Worm (Caenorhabditis elegans) whole organism, L4/young adult: Measurements from ENCODE around the gene maph-9.

Source experiments
- W03F9.2 ChIP-seq: fragments of 150-350 bp; optimal IDR thresholded peaks from 2 replicates; lab custom pipeline; 2014; ENCODE audit warnings: missing biosample characterization, missing genetic modification characterization
- him-1 ChIP-seq: sonication (generic microtip); optimal IDR thresholded peaks from 2 replicates; lab custom pipeline; 2016; ENCODE audit warnings: missing genotype, missing genetic modification reagents, missing genetic modification characterization, missing compliant biosample characterization

ce11 chrIV:7191745-7192144, 35.3 kb downstream of the maph-9 start, which contains the start of gene R13A1.5:
- TF ChIP-seq W03F9.2 (tag; lab: Kevin White, UChicago) (no peak), him-1 (tag; lab: Kevin White, UChicago) (no peak)
